Worm (Caenorhabditis elegans): ENCODE data around the gene F28B4.1.

F28B4.1 gene

ce11 chrX:3218040-3218795 lies 13.3 kb downstream of the F28B4.1 start:
- no peak for TF ChIP-seq hlh-6 (tag; optimal IDR thresholded peaks at IDR 0.05)
- no peak for TF ChIP-seq C08G9.2 (tag; optimal IDR thresholded peaks at IDR 0.05)
- no peak for TF ChIP-seq unc-42 (tag; optimal IDR thresholded peaks at IDR 0.05)
- no peak for TF ChIP-seq ztf-16 (tag; optimal IDR thresholded peaks at IDR 0.05)
- TF ChIP-seq elt-2 (tag; optimal IDR thresholded peaks at IDR 0.05) = peak; percentile 82
- no peak for TF ChIP-seq T23F11.4 (GFP tag; optimal IDR thresholded peaks at IDR 0.05)

ce11 chrX:3220267-3220666 lies 15.4 kb downstream of the F28B4.1 start, which contains the start of gene rgl-1:
Gene rgl-1, minus strand, starts transcription at chrX:3220367.
- no peak for TF ChIP-seq pag-3 (tag; optimal IDR thresholded peaks at IDR 0.05; ENCODE audit: borderline replicate concordance)
- no peak for TF ChIP-seq F13H6.1 (tag; optimal IDR thresholded peaks at IDR 0.05)
- TF ChIP-seq fax-1 (tag; optimal IDR thresholded peaks at IDR 0.05) = no peak

ce11 chrX:3223135-3223534 lies 18.3 kb downstream of the F28B4.1 start:
- TF ChIP-seq lin-11 (tag; optimal IDR thresholded peaks at IDR 0.05) (no peak), nhr-11 (tag; optimal IDR thresholded peaks at IDR 0.05) (no peak), tbx-2 (tag; optimal IDR thresholded peaks at IDR 0.05) (peak; percentile 15), pqm-1 (tag; optimal IDR thresholded peaks at IDR 0.05) (no peak), ceh-48 (tag; optimal IDR thresholded peaks at IDR 0.05) (peak; percentile 37), unc-3 (GFP tag; conservative IDR thresholded peaks at IDR 0.05) (no peak), unc-3 (tag; optimal IDR thresholded peaks at IDR 0.05) (no peak), ttx-3 (tag; optimal IDR thresholded peaks at IDR 0.05) (no peak), C38D4.7 (GFP tag; optimal IDR thresholded peaks at IDR 0.05) (no peak), K02D7.2 (tag; optimal IDR thresholded peaks at IDR 0.05) (no peak)

- peak; percentile 38 for TF ChIP-seq ceh-2 (tag; optimal IDR thresholded peaks at IDR 0.05)
- no peak for TF ChIP-seq ceh-48 (tag; optimal IDR thresholded peaks at IDR 0.05)
- peak; percentile 26 for TF ChIP-seq ztf-16 (tag; optimal IDR thresholded peaks at IDR 0.05)
- TF ChIP-seq ref-2 (tag; optimal IDR thresholded peaks at IDR 0.05) = peak; percentile 24
- no peak for TF ChIP-seq fkh-10 (GFP tag; optimal IDR thresholded peaks at IDR 0.05)
- TF ChIP-seq sdc-2 (tag; optimal IDR thresholded peaks at IDR 0.05) = no peak
- peak; percentile 8 for TF ChIP-seq che-1 (tag; optimal IDR thresholded peaks at IDR 0.05)
- TF ChIP-seq tbx-7 (tag; optimal IDR thresholded peaks at IDR 0.05) = no peak
- TF ChIP-seq hlh-6 (tag; optimal IDR thresholded peaks at IDR 0.05) = peak; percentile 54
- no peak for TF ChIP-seq ceh-6 (GFP tag; optimal IDR thresholded peaks at IDR 0.05)
- TF ChIP-seq ets-4 (tag; optimal IDR thresholded peaks at IDR 0.05) = no peak
- TF ChIP-seq ahr-1 (tag; optimal IDR thresholded peaks at IDR 0.05) = no peak
- peak; percentile 72 for TF ChIP-seq ceh-34 (tag; optimal IDR thresholded peaks at IDR 0.05)
- TF ChIP-seq F13H6.1 (tag; optimal IDR thresholded peaks at IDR 0.05) = peak; percentile 8
- TF ChIP-seq nfya-1 (tag; optimal IDR thresholded peaks at IDR 0.05) = peak; percentile 1
- TF ChIP-seq lim-6 (tag; optimal IDR thresholded peaks at IDR 0.05) = no peak
- peak; percentile 48 for TF ChIP-seq ceh-19 (GFP tag; optimal IDR thresholded peaks at IDR 0.05)
These were observed 21.7 kb downstream of the F28B4.1 start for ce11 chrX:3226348-3227229.

ce11 chrX:3228701-3229100 lies 23.8 kb downstream of the F28B4.1 start:
- no peak for TF ChIP-seq T23F11.4 (GFP tag; optimal IDR thresholded peaks at IDR 0.05)
- no peak for TF ChIP-seq ceh-6 (GFP tag; optimal IDR thresholded peaks at IDR 0.05)
- no peak for TF ChIP-seq K02D7.2 (tag; optimal IDR thresholded peaks at IDR 0.05)
